Worm (Caenorhabditis elegans) whole organism, late embryonic: ENCODE data around the gene Y11D7A.10.

Experiments
- K02D7.2 ChIP-seq: sonication (generic microtip); optimal IDR thresholded peaks from 2 replicates; lab custom pipeline; 2017; ENCODE audit warnings: mild to moderate bottlenecking, missing genetic modification characterization, missing compliant biosample characterization
- K09A11.1 ChIP-seq: sonication (generic microtip); optimal IDR thresholded peaks from 2 replicates; lab custom pipeline; 2017; ENCODE audit warnings: antibody characterized with exemption, mild to moderate bottlenecking, missing genetic modification characterization, missing compliant biosample characterization; ENCODE audit not compliant: insufficient read depth
- T23F11.4 ChIP-seq: fragments of 200-800 bp; sonication (Bioruptor generic); optimal IDR thresholded peaks from 2 replicates; lab custom pipeline; 2018; ENCODE audit warnings: mild to moderate bottlenecking, missing genetic modification characterization, missing compliant biosample characterization
- Y22D7AL.16 ChIP-seq: sonication (generic microtip); optimal IDR thresholded peaks from 2 replicates; lab custom pipeline; 2016; ENCODE audit warnings: missing genetic modification characterization, missing compliant biosample characterization
- ceh-14 ChIP-seq: sonication (generic microtip); optimal IDR thresholded peaks from 2 replicates; lab custom pipeline; 2016; ENCODE audit warnings: missing genotype, missing genetic modification characterization, missing compliant biosample characterization
- ceh-18 ChIP-seq: sonication (generic microtip); optimal IDR thresholded peaks from 2 replicates; lab custom pipeline; 2016; ENCODE audit warnings: missing genetic modification characterization, missing compliant biosample characterization
- ceh-22 ChIP-seq: sonication (generic microtip); optimal IDR thresholded peaks from 2 replicates; lab custom pipeline; 2017; ENCODE audit warnings: missing biosample characterization, missing genetic modification characterization
- ceh-24 ChIP-seq: sonication (generic microtip); optimal IDR thresholded peaks from 2 replicates; lab custom pipeline; 2016; ENCODE audit warnings: mild to moderate bottlenecking, missing genetic modification characterization, missing compliant biosample characterization
- ceh-31 ChIP-seq: sonication (generic microtip); optimal IDR thresholded peaks from 2 replicates; lab custom pipeline; 2016; ENCODE audit warnings: missing genetic modification characterization, missing compliant biosample characterization
- ceh-34 ChIP-seq: sonication (generic microtip); optimal IDR thresholded peaks from 2 replicates; lab custom pipeline; 2016; ENCODE audit warnings: mild to moderate bottlenecking, missing genetic modification characterization, missing compliant biosample characterization
- ceh-48 ChIP-seq: sonication (generic microtip); optimal IDR thresholded peaks from 2 replicates; lab custom pipeline; 2016; ENCODE audit warnings: missing genetic modification characterization, inconsistent platforms, missing compliant biosample characterization
- ceh-6 ChIP-seq: fragments of 200-800 bp; sonication (Bioruptor generic); optimal IDR thresholded peaks from 2 replicates; lab custom pipeline; 2018; ENCODE audit warnings: mild to moderate bottlenecking, missing genetic modification characterization, missing compliant biosample characterization
- ceh-9 ChIP-seq: sonication (generic microtip); optimal IDR thresholded peaks from 2 replicates; lab custom pipeline; 2016; ENCODE audit warnings: mild to moderate bottlenecking, missing genetic modification characterization, inconsistent platforms, missing compliant biosample characterization
- dmd-4 ChIP-seq: sonication (generic microtip); optimal IDR thresholded peaks from 2 replicates; lab custom pipeline; 2016; ENCODE audit warnings: borderline replicate concordance, missing genetic modification characterization, missing compliant biosample characterization
- elt-4 ChIP-seq: sonication (generic microtip); optimal IDR thresholded peaks from 2 replicates; lab custom pipeline; 2016; ENCODE audit warnings: missing genetic modification characterization, missing compliant biosample characterization
- eyg-1 ChIP-seq: sonication (generic microtip); optimal IDR thresholded peaks from 2 replicates; lab custom pipeline; 2016; ENCODE audit warnings: missing genotype, missing genetic modification characterization, missing compliant biosample characterization
- gmeb-2 ChIP-seq: sonication (generic microtip); optimal IDR thresholded peaks from 2 replicates; lab custom pipeline; 2016; ENCODE audit warnings: missing genetic modification characterization, inconsistent platforms, missing compliant biosample characterization
- hlh-15 ChIP-seq: sonication (generic microtip); optimal IDR thresholded peaks from 2 replicates; lab custom pipeline; 2016; ENCODE audit warnings: missing genetic modification characterization, missing compliant biosample characterization
- hlh-30 ChIP-seq: sonication (generic microtip); optimal IDR thresholded peaks from 2 replicates; lab custom pipeline; 2017; ENCODE audit warnings: antibody characterized with exemption, missing genetic modification characterization, missing compliant biosample characterization; ENCODE audit not compliant: insufficient read depth
- hlh-8 ChIP-seq: sonication (generic microtip); optimal IDR thresholded peaks from 2 replicates; lab custom pipeline; 2016; ENCODE audit warnings: missing genotype, missing genetic modification characterization, missing compliant biosample characterization
- mec-3 ChIP-seq: sonication (generic microtip); optimal IDR thresholded peaks from 2 replicates; lab custom pipeline; 2016; ENCODE audit warnings: borderline replicate concordance, missing genetic modification characterization, missing compliant biosample characterization
- nfya-1 ChIP-seq: sonication (generic microtip); optimal IDR thresholded peaks from 2 replicates; lab custom pipeline; 2017; ENCODE audit warnings: missing genetic modification characterization, mild to moderate bottlenecking, missing compliant biosample characterization, antibody characterized with exemption, moderate library complexity
- nhr-11 ChIP-seq: fragments of 150-350 bp; optimal IDR thresholded peaks from 2 replicates; lab custom pipeline; 2014; ENCODE audit warnings: missing biosample characterization, missing genetic modification characterization
- npax-4 ChIP-seq: sonication (generic microtip); optimal IDR thresholded peaks from 2 replicates; lab custom pipeline; 2016; ENCODE audit warnings: missing genetic modification characterization, missing compliant biosample characterization
- odd-2 ChIP-seq: sonication (generic microtip); optimal IDR thresholded peaks from 2 replicates; lab custom pipeline; 2017; ENCODE audit warnings: antibody characterized with exemption, mild to moderate bottlenecking, missing genetic modification characterization, missing compliant biosample characterization
- pat-9 ChIP-seq: fragments of 200-800 bp; sonication (Bioruptor generic); optimal IDR thresholded peaks from 2 replicates; lab custom pipeline; 2018; ENCODE audit warnings: mild to moderate bottlenecking, missing genetic modification characterization, moderate library complexity, missing compliant biosample characterization
- pax-1 ChIP-seq: fragments of 150-350 bp; optimal IDR thresholded peaks from 2 replicates; lab custom pipeline; 2014; ENCODE audit warnings: missing biosample characterization, missing genetic modification characterization
- pha-4 ChIP-seq: fragments of 150-350 bp; optimal IDR thresholded peaks from 2 replicates; lab custom pipeline; 2018; ENCODE audit warnings: missing biosample characterization, missing genetic modification reagents, missing genetic modification characterization
- pros-1 ChIP-seq: fragments of 150-350 bp; optimal IDR thresholded peaks from 2 replicates; lab custom pipeline; 2014; ENCODE audit warnings: missing biosample characterization, missing genetic modification reagents, missing genetic modification characterization
- rnt-1 ChIP-seq: sonication (generic microtip); optimal IDR thresholded peaks from 2 replicates; lab custom pipeline; 2016; ENCODE audit warnings: missing genetic modification characterization, missing compliant biosample characterization
- sdc-2 ChIP-seq: sonication (generic microtip); optimal IDR thresholded peaks from 2 replicates; lab custom pipeline; 2016; ENCODE audit warnings: missing genotype, missing genetic modification characterization, missing compliant biosample characterization
- sox-2 ChIP-seq: fragments of 200-800 bp; sonication (Bioruptor generic); IDR thresholded peaks from 2 replicates; pipeline ENCODE4 v1.3.6; 2022; ENCODE audit warnings: missing genetic modification reagents, missing genetic modification characterization, missing compliant biosample characterization
- syd-9 ChIP-seq: sonication (generic microtip); optimal IDR thresholded peaks from 2 replicates; lab custom pipeline; 2016; ENCODE audit warnings: mild to moderate bottlenecking, missing genetic modification characterization, moderate library complexity, missing compliant biosample characterization
- tbx-2 ChIP-seq: sonication (generic microtip); optimal IDR thresholded peaks from 2 replicates; lab custom pipeline; 2016; ENCODE audit warnings: missing genetic modification characterization, missing compliant biosample characterization
- tbx-7 ChIP-seq: sonication (generic microtip); optimal IDR thresholded peaks from 2 replicates; lab custom pipeline; 2016; ENCODE audit warnings: missing genotype, missing genetic modification characterization, missing compliant biosample characterization
- ttx-3 ChIP-seq: sonication (generic microtip); optimal IDR thresholded peaks from 2 replicates; lab custom pipeline; 2016; ENCODE audit warnings: missing genetic modification reagents, missing genetic modification characterization, missing compliant biosample characterization
- unc-42 ChIP-seq: sonication (generic microtip); optimal IDR thresholded peaks from 2 replicates; lab custom pipeline; 2016; ENCODE audit warnings: missing genotype, missing genetic modification characterization, missing compliant biosample characterization
- unc-86 ChIP-seq: sonication (generic microtip); optimal IDR thresholded peaks from 2 replicates; lab custom pipeline; 2016; ENCODE audit warnings: missing genetic modification characterization, missing compliant biosample characterization
- zip-5 ChIP-seq: sonication (generic microtip); optimal IDR thresholded peaks from 2 replicates; lab custom pipeline; 2016; ENCODE audit warnings: missing genetic modification characterization, missing compliant biosample characterization
- ztf-16 ChIP-seq: sonication (generic microtip); optimal IDR thresholded peaks from 2 replicates; lab custom pipeline; 2017; ENCODE audit warnings: missing genetic modification characterization, missing compliant biosample characterization

Y11D7A.10 gene

ce11 chrIV:9216956-9217355, 42.6 kb downstream of the Y11D7A.10 start:
- no peak for TF ChIP-seq eyg-1
- no peak for TF ChIP-seq ztf-16 (tag; lab: Kevin White, UChicago)
- TF ChIP-seq rnt-1 (tag; lab: Kevin White, UChicago) = no peak
- TF ChIP-seq ceh-34 (tag; lab: Kevin White, UChicago) = no peak
- TF ChIP-seq ttx-3 = no peak
- no peak for TF ChIP-seq pros-1 (tag; lab: Kevin White, UChicago)
- TF ChIP-seq ceh-18 (tag; lab: Kevin White, UChicago) = no peak
- no peak for TF ChIP-seq hlh-15 (tag; lab: Kevin White, UChicago)
- no peak for TF ChIP-seq odd-2 (tag; lab: Kevin White, UChicago)
- TF ChIP-seq gmeb-2 (tag; lab: Kevin White, UChicago) = no peak
- TF ChIP-seq mec-3 (tag; lab: Kevin White, UChicago) = no peak
- no peak for TF ChIP-seq ceh-6
- TF ChIP-seq sdc-2 (tag; lab: Kevin White, UChicago) = no peak
- no peak for TF ChIP-seq ceh-14 (tag; lab: Kevin White, UChicago)
- TF ChIP-seq sox-2 (GFP tag; lab: Robert Waterston, UW) = no peak
- no peak for TF ChIP-seq nfya-1 (tag; lab: Kevin White, UChicago)
- TF ChIP-seq ceh-48 (tag; lab: Kevin White, UChicago) = no peak
- TF ChIP-seq nhr-11 (tag; lab: Kevin White, UChicago) = no peak

ce11 chrIV:9216437-9216836, 43.1 kb downstream of the Y11D7A.10 start:
- peak; percentile 70 for TF ChIP-seq hlh-30 (tag; lab: Kevin White, UChicago)
- no peak for TF ChIP-seq ttx-3
- peak; percentile 68 for TF ChIP-seq ceh-31 (tag; lab: Kevin White, UChicago)
- TF ChIP-seq sox-2 (GFP tag; lab: Robert Waterston, UW) = no peak
- peak; percentile 37 for TF ChIP-seq nfya-1 (tag; lab: Kevin White, UChicago)
- TF ChIP-seq tbx-2 (tag; lab: Kevin White, UChicago) = peak; percentile 44
- peak; percentile 46 for TF ChIP-seq unc-42 (tag; lab: Kevin White, UChicago)
- no peak for TF ChIP-seq dmd-4
- TF ChIP-seq ceh-22 = no peak

- no peak for TF ChIP-seq pat-9
- TF ChIP-seq unc-86 (tag; lab: Kevin White, UChicago) = no peak
- TF ChIP-seq syd-9 (tag; lab: Kevin White, UChicago) = no peak
- TF ChIP-seq ceh-24 (tag; lab: Kevin White, UChicago) = no peak
- no peak for TF ChIP-seq K02D7.2 (tag; lab: Kevin White, UChicago)
- no peak for TF ChIP-seq elt-4
- TF ChIP-seq pha-4 = no peak
Observed at ce11 chrIV:9215824-9216223, 43.7 kb downstream of the Y11D7A.10 start.

- TF ChIP-seq tbx-7 (tag; lab: Kevin White, UChicago) (no peak), mec-3 (tag; lab: Kevin White, UChicago) (no peak), Y22D7AL.16 (tag; lab: Kevin White, UChicago) (no peak), T23F11.4 (GFP tag; lab: Kevin White, UChicago) (no peak), tbx-2 (tag; lab: Kevin White, UChicago) (no peak), npax-4 (no peak), sox-2 (GFP tag; lab: Robert Waterston, UW) (no peak), K09A11.1 (tag; lab: Kevin White, UChicago) (no peak), zip-5 (tag; lab: Kevin White, UChicago) (no peak), hlh-8 (tag; lab: Kevin White, UChicago) (no peak), unc-86 (tag; lab: Kevin White, UChicago) (no peak), ceh-31 (tag; lab: Kevin White, UChicago) (no peak), ceh-9 (tag; lab: Kevin White, UChicago) (no peak), ceh-48 (tag; lab: Kevin White, UChicago) (no peak), rnt-1 (tag; lab: Kevin White, UChicago) (no peak), pax-1 (tag; lab: Kevin White, UChicago) (no peak)
- TF ChIP-seq, all 69 proteins: peak for 0
Observed at ce11 chrIV:9214823-9215222, 44.7 kb downstream of the Y11D7A.10 start.
